Worm (Caenorhabditis elegans) whole organism, mixed stage, embryonic: ENCODE measurements around the gene try-11.

Source experiments
- ceh-83 ChIP-seq: fragments of 200-800 bp; sonication (Bioruptor generic); optimal IDR thresholded peaks from 2 replicates; lab custom pipeline; 2018; ENCODE audit warnings: mild to moderate bottlenecking, missing genetic modification characterization, missing compliant biosample characterization
- elt-3 ChIP-seq: fragments of 150-350 bp; optimal IDR thresholded peaks from 2 replicates; lab custom pipeline; 2014; ENCODE audit warnings: missing biosample characterization, missing genetic modification characterization
- ham-2 ChIP-seq: fragments of 200-800 bp; sonication (Bioruptor generic); optimal IDR thresholded peaks from 2 replicates; lab custom pipeline; 2018; ENCODE audit warnings: mild to moderate bottlenecking, missing genetic modification characterization, missing compliant biosample characterization
- lin-32 ChIP-seq: fragments of 200-800 bp; sonication (Bioruptor generic); optimal IDR thresholded peaks from 2 replicates; lab custom pipeline; 2018; ENCODE audit warnings: mild to moderate bottlenecking, missing genetic modification characterization, missing compliant biosample characterization
- lsy-2 ChIP-seq: fragments of 150-350 bp; optimal IDR thresholded peaks from 2 replicates; lab custom pipeline; 2014; ENCODE audit warnings: missing biosample characterization, missing genetic modification characterization
- nhr-237 ChIP-seq: fragments of 150-350 bp; optimal IDR thresholded peaks from 2 replicates; lab custom pipeline; 2014; ENCODE audit warnings: missing biosample characterization, missing genetic modification characterization
- nhr-28 ChIP-seq: fragments of 150-350 bp; optimal IDR thresholded peaks from 2 replicates; lab custom pipeline; 2014; ENCODE audit warnings: missing biosample characterization, missing genetic modification characterization
- nhr-76 ChIP-seq: sonication (generic microtip); optimal IDR thresholded peaks from 2 replicates; lab custom pipeline; 2017; ENCODE audit warnings: missing biosample characterization, missing genetic modification characterization
- snpc-4 ChIP-seq: fragments of 150-350 bp; optimal IDR thresholded peaks from 2 replicates; lab custom pipeline; 2014; ENCODE audit warnings: missing biosample characterization, missing genetic modification characterization
- unc-39 ChIP-seq: fragments of 150-350 bp; optimal IDR thresholded peaks from 2 replicates; lab custom pipeline; 2014; ENCODE audit warnings: missing biosample characterization, missing genetic modification characterization

- TF ChIP-seq snpc-4 (tag; lab: Kevin White, UChicago): no peak
- TF ChIP-seq elt-3: no peak
- TF ChIP-seq lsy-2 (tag; lab: Kevin White, UChicago): no peak
- TF ChIP-seq ceh-83 (GFP tag; lab: Kevin White, UChicago): no peak
- TF ChIP-seq nhr-76 (tag; lab: Kevin White, UChicago): no peak
- TF ChIP-seq lin-32 (GFP tag; lab: Kevin White, UChicago): no peak
- TF ChIP-seq unc-39 (tag; lab: Kevin White, UChicago): no peak
- no peak for TF ChIP-seq nhr-28 (tag; lab: Kevin White, UChicago)
- no peak for TF ChIP-seq ham-2 (GFP tag; lab: Kevin White, UChicago)
- no peak for TF ChIP-seq nhr-237 (tag; lab: Kevin White, UChicago)
Measured at ce11 chrV:7436509-7436908, 15.0 kb upstream of the try-11 start.
